Fruit fly (Drosophila melanogaster): Measurements from ENCODE around the gene CG18814.

CG18814 gene

dm6 chr3L:16369526-16369925 is at the start of gene CG18814:
Gene CG18814 (plus strand): TSS chr3L:16369826.
- TF ChIP-seq CG12768 (GFP tag; optimal IDR thresholded peaks at IDR 0.05), result no peak
- no peak for TF ChIP-seq CG7101 (tag; optimal IDR thresholded peaks at IDR 0.05)
- no peak for TF ChIP-seq kay (GFP tag; ENCODE audit: borderline replicate concordance)
- TF ChIP-seq Mnt (GFP tag; optimal IDR thresholded peaks at IDR 0.05), result no peak
- no peak for TF ChIP-seq cic (GFP tag; optimal IDR thresholded peaks at IDR 0.05)
- TF ChIP-seq cnc (optimal IDR thresholded peaks at IDR 0.05), result no peak
- TF ChIP-seq CG14711 (tag; optimal IDR thresholded peaks at IDR 0.05), result no peak

DNA sequence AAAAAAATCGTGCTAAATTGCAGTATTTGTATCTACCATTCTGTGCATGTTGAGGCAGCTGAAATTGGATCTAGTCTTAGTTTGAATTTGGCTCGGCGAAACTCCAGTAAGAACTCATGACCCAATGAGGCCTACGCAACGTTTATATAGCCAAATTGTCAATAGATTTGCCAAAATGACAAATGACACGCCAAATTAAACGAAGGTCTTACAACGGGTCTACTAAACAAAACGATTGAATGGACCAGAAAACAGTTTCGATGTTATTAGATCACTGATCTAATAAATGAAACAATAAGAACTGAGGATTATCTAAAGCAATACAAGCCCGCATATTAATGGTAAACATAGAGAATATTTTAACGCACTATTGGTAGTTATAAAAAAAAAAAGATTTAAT is 48.5 kb upstream of the CG18814 start, which contains the start of gene CG42718:
Gene CG42718 (minus strand): TSS at position 101 of the 400 bp plus-strand sequence.
- no peak for TF ChIP-seq ovo (GFP tag; optimal IDR thresholded peaks at IDR 0.05)
- no peak for TF ChIP-seq CG12768 (GFP tag; optimal IDR thresholded peaks at IDR 0.05)
- no peak for TF ChIP-seq CG7045 (GFP tag; optimal IDR thresholded peaks at IDR 0.05)
- no peak for TF ChIP-seq CG1620 (GFP tag; optimal IDR thresholded peaks at IDR 0.05)
- TF ChIP-seq CG7101 (tag; optimal IDR thresholded peaks at IDR 0.05), result no peak
- TF ChIP-seq Mnt (GFP tag; optimal IDR thresholded peaks at IDR 0.05), result no peak
- TF ChIP-seq CG11617 (GFP tag; optimal IDR thresholded peaks at IDR 0.05), result no peak
- TF ChIP-seq cic (GFP tag; optimal IDR thresholded peaks at IDR 0.05), result no peak
- no peak for TF ChIP-seq pad (GFP tag; optimal IDR thresholded peaks at IDR 0.05)
- no peak for TF ChIP-seq CG14711 (tag; optimal IDR thresholded peaks at IDR 0.05)
- TF ChIP-seq Crg-1 (GFP tag; optimal IDR thresholded peaks at IDR 0.05), result no peak
- no peak for TF ChIP-seq cnc (optimal IDR thresholded peaks at IDR 0.05)
- no peak for TF ChIP-seq tj (GFP tag; optimal IDR thresholded peaks at IDR 0.05)
- TF ChIP-seq CG33017 (tag; optimal IDR thresholded peaks at IDR 0.05), result no peak
- no peak for TF ChIP-seq toe (GFP tag; optimal IDR thresholded peaks at IDR 0.05)
- no peak for TF ChIP-seq Clk (GFP tag; optimal IDR thresholded peaks at IDR 0.05)
- no peak for TF ChIP-seq bab1 (GFP tag; optimal IDR thresholded peaks at IDR 0.05)
- no peak for TF ChIP-seq kay (GFP tag; ENCODE audit: borderline replicate concordance)
- TF ChIP-seq CG5204 (GFP tag; optimal IDR thresholded peaks at IDR 0.05), result no peak
- TF ChIP-seq Hr96 (GFP tag; optimal IDR thresholded peaks at IDR 0.05), result no peak

- TF ChIP-seq CG11617 (GFP tag; optimal IDR thresholded peaks at IDR 0.05) (no peak), toe (GFP tag; optimal IDR thresholded peaks at IDR 0.05) (no peak), kay (GFP tag; ENCODE audit: borderline replicate concordance) (no peak), ovo (GFP tag; optimal IDR thresholded peaks at IDR 0.05) (no peak), CG7045 (GFP tag; optimal IDR thresholded peaks at IDR 0.05) (no peak), tj (GFP tag; optimal IDR thresholded peaks at IDR 0.05) (no peak), CG12768 (GFP tag; optimal IDR thresholded peaks at IDR 0.05) (no peak), bab1 (GFP tag; optimal IDR thresholded peaks at IDR 0.05) (no peak), pad (GFP tag; optimal IDR thresholded peaks at IDR 0.05) (no peak), Mnt (GFP tag; optimal IDR thresholded peaks at IDR 0.05) (no peak), Clk (GFP tag; optimal IDR thresholded peaks at IDR 0.05) (no peak), CG5204 (GFP tag; optimal IDR thresholded peaks at IDR 0.05) (no peak)
Observed at dm6 chr3L:16323372-16323771, 46.3 kb upstream of the CG18814 start, which contains the start of gene CG13059. Gene CG13059 (plus strand): TSS chr3L:16323672.

- no peak for TF ChIP-seq Hr96 (GFP tag; optimal IDR thresholded peaks at IDR 0.05)
- TF ChIP-seq CG7045 (GFP tag; optimal IDR thresholded peaks at IDR 0.05), result no peak
- no peak for TF ChIP-seq CG33017 (tag; optimal IDR thresholded peaks at IDR 0.05)
- no peak for TF ChIP-seq tj (GFP tag; optimal IDR thresholded peaks at IDR 0.05)
- TF ChIP-seq Mnt (GFP tag; optimal IDR thresholded peaks at IDR 0.05), result no peak
- TF ChIP-seq pad (GFP tag; optimal IDR thresholded peaks at IDR 0.05), result no peak
- no peak for TF ChIP-seq cic (GFP tag; optimal IDR thresholded peaks at IDR 0.05)
- TF ChIP-seq CG14711 (tag; optimal IDR thresholded peaks at IDR 0.05), result no peak
- TF ChIP-seq Crg-1 (GFP tag; optimal IDR thresholded peaks at IDR 0.05), result no peak
- TF ChIP-seq CG7101 (tag; optimal IDR thresholded peaks at IDR 0.05), result no peak
- TF ChIP-seq CG11617 (GFP tag; optimal IDR thresholded peaks at IDR 0.05), result no peak
- no peak for TF ChIP-seq toe (GFP tag; optimal IDR thresholded peaks at IDR 0.05)
- no peak for TF ChIP-seq cnc (optimal IDR thresholded peaks at IDR 0.05)
- no peak for TF ChIP-seq CG5204 (GFP tag; optimal IDR thresholded peaks at IDR 0.05)
Observed at dm6 chr3L:16326657-16327056, 43.0 kb upstream of the CG18814 start, which contains the start of the genes CG13040 and CG13039. Gene CG13040 (minus strand): TSS chr3L:16326757. Gene CG13039 (minus strand): TSS chr3L:16326762.

DNA sequence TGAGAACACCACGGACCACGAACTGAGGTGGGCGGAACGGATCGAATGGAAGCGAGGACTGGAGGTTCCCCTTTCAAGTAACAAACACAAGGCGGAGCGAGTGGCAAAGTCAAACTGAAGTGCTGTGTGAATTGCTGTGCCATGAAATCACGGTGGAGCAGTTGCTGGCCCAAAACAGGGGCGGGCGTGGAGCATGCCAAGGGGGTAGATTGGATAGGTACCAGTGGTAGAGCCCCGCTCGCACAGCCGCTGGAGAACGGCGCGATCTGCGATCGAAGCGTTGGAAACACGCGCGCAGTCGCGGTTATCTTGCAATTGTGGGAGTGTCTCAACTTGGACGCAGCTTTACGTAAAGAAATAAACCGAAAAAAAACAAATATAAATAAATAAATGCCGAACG is 41.9 kb upstream of the CG18814 start, which contains the start of gene CG13038:
Gene CG13038 (minus strand): TSS at position 118 of the 400 bp plus-strand sequence.
- TF ChIP-seq ovo (GFP tag; optimal IDR thresholded peaks at IDR 0.05), result no peak
- no peak for TF ChIP-seq CG5204 (GFP tag; optimal IDR thresholded peaks at IDR 0.05)
- TF ChIP-seq Mnt (GFP tag; optimal IDR thresholded peaks at IDR 0.05), result no peak
- no peak for TF ChIP-seq kay (GFP tag; ENCODE audit: borderline replicate concordance)
- no peak for TF ChIP-seq pad (GFP tag; optimal IDR thresholded peaks at IDR 0.05)
- TF ChIP-seq cic (GFP tag; optimal IDR thresholded peaks at IDR 0.05), result no peak
- no peak for TF ChIP-seq CG14711 (tag; optimal IDR thresholded peaks at IDR 0.05)
- TF ChIP-seq cnc (optimal IDR thresholded peaks at IDR 0.05), result no peak
- TF ChIP-seq CG1620 (GFP tag; optimal IDR thresholded peaks at IDR 0.05), result no peak
- no peak for TF ChIP-seq CG7101 (tag; optimal IDR thresholded peaks at IDR 0.05)
- no peak for TF ChIP-seq CG33017 (tag; optimal IDR thresholded peaks at IDR 0.05)
- no peak for TF ChIP-seq tj (GFP tag; optimal IDR thresholded peaks at IDR 0.05)
- no peak for TF ChIP-seq Crg-1 (GFP tag; optimal IDR thresholded peaks at IDR 0.05)
- no peak for TF ChIP-seq CG11617 (GFP tag; optimal IDR thresholded peaks at IDR 0.05)
- no peak for TF ChIP-seq Clk (GFP tag; optimal IDR thresholded peaks at IDR 0.05)
- no peak for TF ChIP-seq CG12768 (GFP tag; optimal IDR thresholded peaks at IDR 0.05)

dm6 chr3L:16328207-16328891 is 41.3 kb upstream of the CG18814 start, which contains the start of gene CG13058:
Gene CG13058 (plus strand): TSS chr3L:16328841.
- TF ChIP-seq bab1 (GFP tag; optimal IDR thresholded peaks at IDR 0.05), result no peak
- TF ChIP-seq CG7045 (GFP tag; optimal IDR thresholded peaks at IDR 0.05), result no peak
- TF ChIP-seq cic (GFP tag; optimal IDR thresholded peaks at IDR 0.05), result no peak
- no peak for TF ChIP-seq tj (GFP tag; optimal IDR thresholded peaks at IDR 0.05)
- TF ChIP-seq Hr96 (GFP tag; optimal IDR thresholded peaks at IDR 0.05), result no peak
- no peak for TF ChIP-seq ovo (GFP tag; optimal IDR thresholded peaks at IDR 0.05)
- no peak for TF ChIP-seq CG11617 (GFP tag; optimal IDR thresholded peaks at IDR 0.05)
- no peak for TF ChIP-seq Clk (GFP tag; optimal IDR thresholded peaks at IDR 0.05)
- TF ChIP-seq CG14711 (tag; optimal IDR thresholded peaks at IDR 0.05), result no peak
- no peak for TF ChIP-seq cnc (optimal IDR thresholded peaks at IDR 0.05)
- TF ChIP-seq Mnt (GFP tag; optimal IDR thresholded peaks at IDR 0.05), result no peak
- no peak for TF ChIP-seq pad (GFP tag; optimal IDR thresholded peaks at IDR 0.05)
- no peak for TF ChIP-seq CG7101 (tag; optimal IDR thresholded peaks at IDR 0.05)
- no peak for TF ChIP-seq CG1620 (GFP tag; optimal IDR thresholded peaks at IDR 0.05)
- no peak for TF ChIP-seq CG33017 (tag; optimal IDR thresholded peaks at IDR 0.05)
- no peak for TF ChIP-seq kay (GFP tag; ENCODE audit: borderline replicate concordance)
- TF ChIP-seq toe (GFP tag; optimal IDR thresholded peaks at IDR 0.05), result no peak
- TF ChIP-seq Crg-1 (GFP tag; optimal IDR thresholded peaks at IDR 0.05), result no peak
